Worm (Caenorhabditis elegans): ENCODE data around the gene W04G3.10.

DNA sequence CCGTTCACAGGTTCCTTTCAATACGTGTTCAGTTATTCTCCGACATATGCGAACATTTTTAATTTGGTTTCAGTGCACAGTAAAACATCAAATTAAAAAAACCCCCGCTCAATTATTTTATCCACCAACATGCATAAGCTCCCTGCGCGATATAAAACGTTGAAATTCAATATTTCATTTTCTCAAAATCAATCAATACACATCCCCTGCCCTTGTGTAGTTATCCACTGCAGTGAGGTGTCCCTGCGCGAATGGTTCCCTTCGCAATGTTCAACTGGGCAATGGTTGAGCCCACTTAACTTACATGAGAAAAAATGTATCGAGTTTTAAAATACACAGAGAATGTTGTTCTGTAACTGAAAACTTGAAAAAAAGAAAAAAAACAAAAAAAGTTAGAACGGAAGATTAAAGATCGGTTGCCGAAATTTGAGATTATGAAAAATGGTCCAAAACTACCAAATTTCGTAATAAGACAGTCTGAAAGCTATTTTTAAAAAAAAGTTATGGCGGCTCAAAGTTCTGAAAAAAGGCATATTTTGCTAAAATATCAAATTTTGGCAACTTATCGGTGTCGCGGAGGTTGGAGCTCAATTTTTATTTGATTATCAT, 16.0 kb upstream of the W04G3.10 start:
- TF ChIP-seq nhr-12 (tag; optimal IDR thresholded peaks at IDR 0.05): peak; percentile 100
- TF ChIP-seq pha-4 (tag; optimal IDR thresholded peaks at IDR 0.05): peak; percentile 99
- TF ChIP-seq nhr-28 (tag; optimal IDR thresholded peaks at IDR 0.05): peak; percentile 79
- peak; percentile 97 for TF ChIP-seq unc-62 (GFP tag; optimal IDR thresholded peaks at IDR 0.05)
- TF ChIP-seq mep-1 (tag; optimal IDR thresholded peaks at IDR 0.05): peak; percentile 99
- TF ChIP-seq lin-13 (tag; optimal IDR thresholded peaks at IDR 0.05): peak; percentile 94
- no peak for TF ChIP-seq sem-2 (GFP tag; optimal IDR thresholded peaks at IDR 0.05)
